Fruit fly (Drosophila melanogaster) whole organism, adult: ENCODE results near the gene mon2.

ENCODE experiments used
- CG12768 ChIP-seq: fragments of 200-800 bp; sonication (Bioruptor generic); optimal IDR thresholded peaks from 2 replicates; lab custom pipeline; 2017; ENCODE audit warnings: missing biosample characterization, missing genetic modification characterization, mild to moderate bottlenecking, moderate library complexity, missing genetic modification reagents
- CG14711 ChIP-seq: fragments of 200-800 bp; sonication (Bioruptor generic); optimal IDR thresholded peaks from 2 replicates; lab custom pipeline; 2018; ENCODE audit warnings: missing biosample characterization, mild to moderate bottlenecking, missing genetic modification characterization, moderate library complexity
- CG1620 ChIP-seq: fragments of 200-800 bp; sonication (Bioruptor generic); optimal IDR thresholded peaks from 2 replicates; lab custom pipeline; 2016; ENCODE audit warnings: missing biosample characterization, missing genetic modification characterization
- CG33017 ChIP-seq: fragments of 200-800 bp; sonication (Bioruptor generic); optimal IDR thresholded peaks from 2 replicates; lab custom pipeline; 2018; ENCODE audit warnings: missing biosample characterization, mild to moderate bottlenecking, missing genetic modification characterization, moderate library complexity
- Clk ChIP-seq: fragments of 200-800 bp; sonication (Bioruptor generic); optimal IDR thresholded peaks from 2 replicates; lab custom pipeline; 2017; ENCODE audit warnings: missing biosample characterization, missing genetic modification characterization
- Mnt ChIP-seq: fragments of 200-800 bp; sonication (Bioruptor generic); optimal IDR thresholded peaks from 2 replicates; lab custom pipeline; 2016; ENCODE audit warnings: missing biosample characterization, mild to moderate bottlenecking, missing genetic modification characterization
- cnc ChIP-seq, 2 experiments: fragments of >200 bp; optimal IDR thresholded peaks; 2 replicates each; lab custom pipeline; 2017
- kay ChIP-seq: fragments of 200-800 bp; sonication (Bioruptor generic); peaks from one replicate; lab custom pipeline; 2016; ENCODE audit warnings: missing biosample characterization, missing genetic modification characterization, borderline replicate concordance
- ovo ChIP-seq: fragments of 200-800 bp; sonication (Bioruptor generic); optimal IDR thresholded peaks from 2 replicates; lab custom pipeline; 2016; ENCODE audit warnings: missing biosample characterization, missing genetic modification characterization
- pad ChIP-seq: fragments of 200-800 bp; sonication (Bioruptor generic); optimal IDR thresholded peaks from 3 replicates; lab custom pipeline; 2017; ENCODE audit warnings: missing biosample characterization, missing genetic modification characterization, mild to moderate bottlenecking, moderate library complexity, missing genetic modification reagents
- toe ChIP-seq: fragments of 200-800 bp; sonication (Bioruptor generic); optimal IDR thresholded peaks from 2 replicates; lab custom pipeline; 2016; ENCODE audit warnings: missing biosample characterization, missing genetic modification characterization

DNA sequence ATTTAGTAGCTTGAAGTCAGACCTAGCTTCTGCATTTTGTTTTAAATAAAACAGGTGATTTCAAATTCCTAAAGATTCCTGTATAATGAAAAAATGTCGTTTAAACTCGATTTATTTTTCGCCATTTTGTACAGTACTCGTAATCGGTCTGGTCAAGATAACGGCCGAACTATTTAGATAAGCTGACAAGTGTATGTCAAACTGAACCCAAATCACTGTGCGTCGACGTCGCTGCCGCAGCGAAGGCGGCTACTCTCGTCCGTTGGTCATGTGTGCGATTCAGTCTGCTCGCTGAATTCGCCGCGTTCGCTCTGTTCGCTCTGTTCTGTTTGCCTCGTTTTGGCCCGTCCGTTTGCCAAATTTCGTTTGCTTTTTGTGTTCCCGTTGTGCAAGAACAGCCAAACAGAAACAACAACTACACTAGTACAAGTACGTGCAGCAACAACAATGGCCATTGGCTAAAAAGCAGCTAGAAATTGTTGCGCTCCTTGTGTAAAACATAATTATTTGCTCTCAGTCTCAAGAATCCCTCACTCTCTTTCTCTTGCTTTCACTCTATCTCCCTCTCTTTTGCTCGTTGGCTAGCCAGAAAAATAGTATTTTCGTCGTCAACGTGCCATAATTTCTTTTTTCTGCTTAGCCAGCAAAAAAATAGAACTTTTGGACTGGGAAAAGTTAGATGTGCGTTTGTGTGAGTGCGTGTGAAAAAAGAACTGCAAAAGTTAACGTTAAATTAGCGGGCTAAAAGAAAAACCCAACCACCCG lies 35.6 kb downstream of the mon2 start:
- TF ChIP-seq ovo (GFP tag; lab: Kevin White, UChicago) (no peak), CG33017 (peak; percentile 62), pad (GFP tag; lab: Kevin White, UChicago) (no peak), Mnt (GFP tag; lab: Kevin White, UChicago) (peak; percentile 63), CG1620 (GFP tag; lab: Kevin White, UChicago) (no peak), Clk (GFP tag; lab: Kevin White, UChicago) (no peak), CG12768 (peak; percentile 36), toe (GFP tag; lab: Kevin White, UChicago) (no peak), cnc (optimal IDR thresholded peaks at IDR 0.05; lab: Kevin White, UChicago) (no peak), kay (GFP tag; lab: Kevin White, UChicago) (no peak), CG14711 (tag; lab: Kevin White, UChicago) (peak; percentile 24)
